Worm (Caenorhabditis elegans): ENCODE data around the gene F31E3.6.
A peak's percentile ranks its signal among the peaks of the same experiment; 100 is the strongest.

Gene F31E3.6

ce11 chrIII:7008836-7009235 is 27.0 kb downstream of the F31E3.6 start, which contains the start of gene lgc-38:
Gene lgc-38, plus strand, starts transcription at chrIII:7009136.
- TF ChIP-seq K02D7.2 (tag; optimal IDR thresholded peaks at IDR 0.05) (no peak), C38D4.7 (GFP tag; optimal IDR thresholded peaks at IDR 0.05) (no peak), F13H6.1 (tag; optimal IDR thresholded peaks at IDR 0.05) (no peak), pha-4 (tag; optimal IDR thresholded peaks at IDR 0.05) (no peak), pqm-1 (tag; optimal IDR thresholded peaks at IDR 0.05) (no peak)

- TF ChIP-seq unc-42 (tag; optimal IDR thresholded peaks at IDR 0.05) (peak; percentile 29), zip-5 (tag; optimal IDR thresholded peaks at IDR 0.05) (no peak)
Measured at ce11 chrIII:7012060-7012459, 30.2 kb downstream of the F31E3.6 start.

ce11 chrIII:7013764-7014163 is 31.9 kb downstream of the F31E3.6 start:
- TF ChIP-seq T23F11.4 (GFP tag; optimal IDR thresholded peaks at IDR 0.05), result no peak
- TF ChIP-seq odd-2 (tag; optimal IDR thresholded peaks at IDR 0.05), result no peak

ce11 chrIII:7019724-7020123 is 37.8 kb downstream of the F31E3.6 start:
- no peak for TF ChIP-seq ceh-9 (tag; optimal IDR thresholded peaks at IDR 0.05)
- TF ChIP-seq unc-55 (GFP tag; optimal IDR thresholded peaks at IDR 0.05), result no peak
- no peak for TF ChIP-seq ceh-45 (GFP tag; IDR thresholded peaks at IDR 0.05)
- TF ChIP-seq T23F11.4 (GFP tag; optimal IDR thresholded peaks at IDR 0.05), result no peak
- TF ChIP-seq ref-2 (tag; optimal IDR thresholded peaks at IDR 0.05), result no peak
- TF ChIP-seq nfya-1 (tag; optimal IDR thresholded peaks at IDR 0.05), result no peak
- TF ChIP-seq ceh-2 (tag; optimal IDR thresholded peaks at IDR 0.05), result no peak
- no peak for TF ChIP-seq ztf-16 (tag; optimal IDR thresholded peaks at IDR 0.05)
- TF ChIP-seq eyg-1 (tag; optimal IDR thresholded peaks at IDR 0.05), result no peak

ce11 chrIII:7020500-7020899 is 38.6 kb downstream of the F31E3.6 start, which contains the start of gene col-8:
Gene col-8, minus strand, starts transcription at chrIII:7020600.
- TF ChIP-seq ceh-24 (tag; optimal IDR thresholded peaks at IDR 0.05) (no peak), C38D4.7 (GFP tag; optimal IDR thresholded peaks at IDR 0.05) (no peak), pros-1 (tag; optimal IDR thresholded peaks at IDR 0.05) (no peak), lim-6 (tag; optimal IDR thresholded peaks at IDR 0.05) (no peak)

- TF ChIP-seq sdc-2 (tag; optimal IDR thresholded peaks at IDR 0.05) (no peak), K09A11.1 (tag; optimal IDR thresholded peaks at IDR 0.05; ENCODE audit: insufficient read depth) (no peak), F13H6.1 (tag; optimal IDR thresholded peaks at IDR 0.05) (no peak), C08G9.2 (tag; optimal IDR thresholded peaks at IDR 0.05) (no peak), elt-4 (tag; optimal IDR thresholded peaks at IDR 0.05) (no peak), C38D4.7 (GFP tag; optimal IDR thresholded peaks at IDR 0.05) (no peak), tbx-7 (tag; optimal IDR thresholded peaks at IDR 0.05) (no peak), ceh-48 (tag; optimal IDR thresholded peaks at IDR 0.05) (peak; percentile 6), npax-4 (tag; optimal IDR thresholded peaks at IDR 0.05) (no peak), unc-42 (tag; optimal IDR thresholded peaks at IDR 0.05) (peak; percentile 85), nfya-1 (tag; optimal IDR thresholded peaks at IDR 0.05) (peak; percentile 37), ref-2 (tag; optimal IDR thresholded peaks at IDR 0.05) (no peak), ceh-45 (GFP tag; IDR thresholded peaks at IDR 0.05) (no peak), fkh-10 (GFP tag; optimal IDR thresholded peaks at IDR 0.05) (no peak), ceh-31 (tag; optimal IDR thresholded peaks at IDR 0.05) (no peak)
Measured at ce11 chrIII:7021156-7021637, 39.3 kb downstream of the F31E3.6 start, which contains the start of gene rfl-1. Gene rfl-1, plus strand, starts transcription at chrIII:7021206.

- TF ChIP-seq C08G9.2 (tag; optimal IDR thresholded peaks at IDR 0.05), result no peak
- no peak for TF ChIP-seq gmeb-2 (tag; optimal IDR thresholded peaks at IDR 0.05)
- TF ChIP-seq hlh-30 (tag; optimal IDR thresholded peaks at IDR 0.05; ENCODE audit: insufficient read depth), result no peak
- no peak for TF ChIP-seq elt-4 (tag; optimal IDR thresholded peaks at IDR 0.05)
- no peak for TF ChIP-seq ceh-48 (tag; optimal IDR thresholded peaks at IDR 0.05)
- no peak for TF ChIP-seq hlh-15 (tag; optimal IDR thresholded peaks at IDR 0.05)
- no peak for TF ChIP-seq ceh-6 (GFP tag; optimal IDR thresholded peaks at IDR 0.05)
- no peak for TF ChIP-seq ceh-18 (tag; optimal IDR thresholded peaks at IDR 0.05)
- no peak for TF ChIP-seq ceh-24 (tag; optimal IDR thresholded peaks at IDR 0.05)
- no peak for TF ChIP-seq pqm-1 (tag; optimal IDR thresholded peaks at IDR 0.05)
- no peak for TF ChIP-seq pha-2 (tag; optimal IDR thresholded peaks at IDR 0.05)
- no peak for TF ChIP-seq ahr-1 (tag; optimal IDR thresholded peaks at IDR 0.05)
- TF ChIP-seq hlh-6 (tag; optimal IDR thresholded peaks at IDR 0.05), result no peak
- no peak for TF ChIP-seq nhr-232 (tag; optimal IDR thresholded peaks at IDR 0.05)
Measured at ce11 chrIII:7025839-7026238, 44.0 kb downstream of the F31E3.6 start.

Data from whole organism, late embryonic.